Fruit fly (Drosophila melanogaster) whole organism, embryonic: Measurements from ENCODE around the gene Mgat4a.

ENCODE experiments used
- Antp ChIP-seq: fragments of 200-800 bp; sonication (Bioruptor generic); optimal IDR thresholded peaks from 3 replicates; lab custom pipeline; 2016; ENCODE audit warnings: missing biosample characterization, missing genetic modification characterization
- Atf6 ChIP-seq: fragments of 200-800 bp; sonication (Bioruptor generic); IDR thresholded peaks from 2 replicates; pipeline ENCODE4 v1.3.6; 2022; ENCODE audit warnings: missing biosample characterization, missing genetic modification characterization
- B-H1 ChIP-seq: fragments of 200-800 bp; sonication (Bioruptor generic); IDR thresholded peaks from 3 replicates; pipeline ENCODE4 v1.3.6; 2022; ENCODE audit warnings: missing biosample characterization, missing genetic modification characterization
- B-H2 ChIP-seq: fragments of 200-800 bp; sonication (Bioruptor generic); optimal IDR thresholded peaks from 2 replicates; lab custom pipeline; 2018; ENCODE audit warnings: missing biosample characterization, mild to moderate bottlenecking, missing genetic modification characterization
- CG10543 ChIP-seq: fragments of 200-800 bp; sonication (Bioruptor generic); optimal IDR thresholded peaks from 3 replicates; lab custom pipeline; 2017; ENCODE audit warnings: missing biosample characterization, mild to moderate bottlenecking, missing genetic modification characterization, moderate library complexity
- CG11695 ChIP-seq: fragments of 200-800 bp; sonication (Bioruptor generic); IDR thresholded peaks from 3 replicates; pipeline ENCODE4 v1.3.6; 2022; ENCODE audit warnings: missing biosample characterization, missing genetic modification characterization
- CG12104 ChIP-seq: fragments of 200-800 bp; sonication (Bioruptor generic); optimal IDR thresholded peaks from 3 replicates; lab custom pipeline; 2016; ENCODE audit warnings: missing biosample characterization, missing genetic modification characterization
- CG15073 ChIP-seq: fragments of 200-800 bp; sonication (Bioruptor generic); optimal IDR thresholded peaks from 2 replicates; lab custom pipeline; 2016; ENCODE audit warnings: missing biosample characterization, missing genetic modification characterization
- CG1647 ChIP-seq: fragments of 200-800 bp; sonication (Bioruptor generic); optimal IDR thresholded peaks from 3 replicates; lab custom pipeline; 2016; ENCODE audit warnings: missing biosample characterization, missing genetic modification characterization
- CG2199 ChIP-seq: fragments of 200-800 bp; sonication (Bioruptor generic); IDR thresholded peaks from 3 replicates; pipeline ENCODE4 v1.3.6; 2022; ENCODE audit warnings: missing biosample characterization, missing genetic modification characterization
- CG33557 ChIP-seq: fragments of 200-800 bp; sonication (Bioruptor generic); optimal IDR thresholded peaks from 2 replicates; lab custom pipeline; 2019; ENCODE audit warnings: missing biosample characterization, mild to moderate bottlenecking, missing genetic modification characterization, moderate library complexity
- CG4404 ChIP-seq: fragments of 200-800 bp; sonication (Bioruptor generic); IDR thresholded peaks from 2 replicates; pipeline ENCODE4 v1.3.6; 2022; ENCODE audit warnings: missing biosample characterization, missing genetic modification characterization
- CG7372 ChIP-seq: fragments of 200-800 bp; sonication (Bioruptor generic); IDR thresholded peaks from 2 replicates; pipeline ENCODE4 v1.3.6; 2022; ENCODE audit warnings: missing biosample characterization, missing genetic modification characterization
- CG9437 ChIP-seq: fragments of 200-800 bp; sonication (Bioruptor generic); optimal IDR thresholded peaks from 2 replicates; lab custom pipeline; 2018; ENCODE audit warnings: missing biosample characterization, mild to moderate bottlenecking, missing genetic modification characterization
- Chrac-16 ChIP-seq: fragments of 200-800 bp; sonication (Bioruptor generic); optimal IDR thresholded peaks from 3 replicates; lab custom pipeline; 2016; ENCODE audit warnings: missing biosample characterization, missing genetic modification characterization
- CoRest ChIP-seq: fragments of 200-800 bp; sonication (Bioruptor generic); optimal IDR thresholded peaks from 3 replicates; lab custom pipeline; 2018; ENCODE audit warnings: missing biosample characterization, mild to moderate bottlenecking, missing genetic modification characterization, moderate library complexity
- Dad ChIP-seq: fragments of 200-800 bp; sonication (Bioruptor generic); optimal IDR thresholded peaks from 3 replicates; lab custom pipeline; 2016; ENCODE audit warnings: missing biosample characterization, missing genetic modification characterization
- ERR ChIP-seq: fragments of 200-800 bp; sonication (Bioruptor generic); optimal IDR thresholded peaks from 2 replicates; lab custom pipeline; 2016; ENCODE audit warnings: missing biosample characterization, missing genetic modification characterization
- Hand ChIP-seq: fragments of 200-800 bp; sonication (Bioruptor generic); optimal IDR thresholded peaks from 2 replicates; lab custom pipeline; 2017; ENCODE audit warnings: mild to moderate bottlenecking, missing biosample characterization, missing genetic modification reagents, missing genetic modification characterization
- Max ChIP-seq: fragments of 200-800 bp; sonication (Bioruptor generic); optimal IDR thresholded peaks from 2 replicates; lab custom pipeline; 2016; ENCODE audit warnings: missing biosample characterization, mild to moderate bottlenecking, missing genetic modification characterization
- NC2α ChIP-seq: fragments of 200-800 bp; sonication (Bioruptor generic); optimal IDR thresholded peaks from 2 replicates; lab custom pipeline; 2016; ENCODE audit warnings: missing biosample characterization, missing genetic modification characterization
- NFAT ChIP-seq: fragments of 200-800 bp; sonication (Bioruptor generic); IDR thresholded peaks from 2 replicates; pipeline ENCODE4 v1.3.6; 2022; ENCODE audit warnings: missing biosample characterization, missing genetic modification characterization
- Ptx1 ChIP-seq: fragments of 200-800 bp; sonication (Bioruptor generic); IDR thresholded peaks from 2 replicates; pipeline ENCODE4 v1.3.6; 2022; ENCODE audit warnings: missing biosample characterization, missing genetic modification characterization
- Sry-β ChIP-seq: fragments of 200-800 bp; sonication (Bioruptor generic); optimal IDR thresholded peaks from 2 replicates; lab custom pipeline; 2018; ENCODE audit warnings: missing biosample characterization, mild to moderate bottlenecking, missing genetic modification characterization, moderate library complexity
- Trl ChIP-seq, 3 experiments: fragments of >200 bp in 2 of 3; fragments of 200-800 bp in 1 of 3; sonication (Bioruptor generic) in 1 of 3; optimal IDR thresholded peaks; 2 replicates in 1 of 3; 3 replicates in 2 of 3; lab custom pipeline; 2016 to 2017; ENCODE audit warnings: missing biosample characterization in 1 of 3, missing genetic modification characterization in 1 of 3
- bab2 ChIP-seq: fragments of 200-800 bp; sonication (Bioruptor generic); optimal IDR thresholded peaks from 2 replicates; lab custom pipeline; 2016; ENCODE audit warnings: missing biosample characterization, missing genetic modification characterization
- bcd ChIP-seq: fragments of 200-800 bp; sonication (Bioruptor generic); optimal IDR thresholded peaks from 2 replicates; lab custom pipeline; 2017; ENCODE audit warnings: missing biosample characterization, mild to moderate bottlenecking, missing genetic modification characterization
- eve ChIP-seq, 2 experiments: fragments of >200 bp; optimal IDR thresholded peaks; 2 replicates each; lab custom pipeline; 2017; ENCODE audit warnings: missing biosample characterization in 2 of 2, missing genetic modification characterization in 2 of 2
- ham ChIP-seq: fragments of 200-800 bp; sonication (Bioruptor generic); IDR thresholded peaks from 2 replicates; pipeline ENCODE4 v1.3.6; 2022; ENCODE audit warnings: missing biosample characterization, missing genetic modification characterization
- kni ChIP-seq: fragments of 200-800 bp; sonication (Bioruptor generic); optimal IDR thresholded peaks from 3 replicates; lab custom pipeline; 2017; ENCODE audit warnings: mild to moderate bottlenecking, missing biosample characterization, missing genetic modification reagents, missing genetic modification characterization
- nerfin-1 ChIP-seq: fragments of 200-800 bp; sonication (Bioruptor generic); optimal IDR thresholded peaks from 3 replicates; lab custom pipeline; 2019; ENCODE audit warnings: missing biosample characterization, mild to moderate bottlenecking, missing genetic modification characterization, moderate library complexity
- nom ChIP-seq: fragments of 200-800 bp; sonication (Bioruptor generic); optimal IDR thresholded peaks from 2 replicates; lab custom pipeline; 2017; ENCODE audit warnings: missing biosample characterization, missing genetic modification characterization, mild to moderate bottlenecking, moderate library complexity, missing genetic modification reagents
- psq ChIP-seq: fragments of 200-800 bp; sonication (Bioruptor generic); optimal IDR thresholded peaks from 2 replicates; lab custom pipeline; 2017; ENCODE audit warnings: missing biosample characterization, missing genetic modification characterization
- pzg ChIP-seq: fragments of 200-800 bp; sonication (Bioruptor generic); optimal IDR thresholded peaks from 3 replicates; lab custom pipeline; 2018; ENCODE audit warnings: missing biosample characterization, mild to moderate bottlenecking, missing genetic modification characterization, moderate library complexity
- sc ChIP-seq, 3 experiments: fragments of >200 bp in 2 of 3; fragments of 200-800 bp in 1 of 3; sonication (Bioruptor generic) in 1 of 3; optimal IDR thresholded peaks; 2 replicates in 2 of 3; 3 replicates in 1 of 3; lab custom pipeline; 2017; ENCODE audit warnings: mild to moderate bottlenecking in 1 of 3, missing biosample characterization in 1 of 3, missing genetic modification characterization in 1 of 3, missing genetic modification reagents in 1 of 3
- sens ChIP-seq: fragments of 200-800 bp; sonication (Bioruptor generic); peaks from one replicate; lab custom pipeline; 2016; ENCODE audit warnings: missing biosample characterization, missing genetic modification characterization
- slou ChIP-seq: fragments of 200-800 bp; sonication (Bioruptor generic); optimal IDR thresholded peaks from 3 replicates; lab custom pipeline; 2016; ENCODE audit warnings: missing biosample characterization, missing genetic modification characterization
- sug ChIP-seq: fragments of 200-800 bp; optimal IDR thresholded peaks from 2 replicates; lab custom pipeline; 2019; ENCODE audit warnings: missing biosample characterization, mild to moderate bottlenecking, missing genetic modification characterization, moderate library complexity
- trem ChIP-seq: fragments of 200-800 bp; optimal IDR thresholded peaks from 3 replicates; lab custom pipeline; 2019; ENCODE audit warnings: missing biosample characterization, mild to moderate bottlenecking, missing genetic modification characterization, moderate library complexity

Gene Mgat4a

DNA sequence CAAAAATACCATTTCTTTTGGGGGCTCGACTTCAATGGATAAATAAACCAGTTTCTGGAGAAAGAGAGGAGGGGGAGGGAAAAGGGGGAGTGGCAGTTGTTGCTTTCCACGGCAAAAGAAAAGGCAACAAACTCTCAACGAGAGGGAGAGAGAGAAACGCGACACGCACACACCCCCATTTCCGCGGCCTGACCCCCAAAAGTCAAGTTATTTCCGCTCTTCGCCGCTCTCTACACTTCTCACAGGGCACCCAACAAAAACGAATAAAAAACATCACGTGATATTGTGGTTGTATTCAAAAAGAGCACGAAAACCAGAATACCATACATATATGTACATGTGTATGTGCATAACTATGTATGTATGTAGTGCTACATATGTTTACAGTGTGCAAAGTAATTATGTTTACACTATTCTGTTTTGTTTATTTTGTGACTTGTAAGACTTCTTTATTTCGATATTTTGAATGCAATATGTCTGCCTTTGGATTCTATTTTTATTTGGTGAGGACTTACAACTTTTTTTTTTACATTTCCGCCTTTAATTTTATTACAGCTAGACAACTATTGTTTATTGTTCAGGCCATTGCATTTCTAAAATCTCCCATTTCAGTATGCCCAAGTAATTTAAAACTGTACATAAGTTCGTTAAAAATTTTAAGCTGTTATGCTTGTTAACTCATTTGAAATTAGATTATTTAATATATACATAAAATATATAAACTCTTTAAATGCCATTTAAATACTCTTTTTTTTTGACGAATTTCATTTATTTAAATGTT lies 19.4 kb downstream of the Mgat4a start (continued):
- peak; percentile 11; the same call in 1 of the 3 replicates for TF ChIP-seq B-H1
- TF ChIP-seq Max (GFP tag; lab: Kevin White, UChicago): peak; percentile 46
- peak; percentile 77 for TF ChIP-seq CG33557
- peak; percentile 55 for TF ChIP-seq bcd (GFP tag; lab: Kevin White, UChicago)
- peak; percentile 23 for TF ChIP-seq slou (GFP tag; lab: Kevin White, UChicago)
- no peak for TF ChIP-seq CG1647 (GFP tag; lab: Kevin White, UChicago)
- no peak for TF ChIP-seq sc (optimal IDR thresholded peaks at IDR 0.05; lab: Kevin White, UChicago)
- peak; percentile 66 for TF ChIP-seq sc (GFP tag; optimal IDR thresholded peaks at IDR 0.05; lab: Kevin White, UChicago)
- TF ChIP-seq pzg (GFP tag; lab: Kevin White, UChicago): peak; percentile 1
- no peak for TF ChIP-seq ham (GFP tag; lab: Robert Waterston, UW)
- peak; percentile 31 for TF ChIP-seq bab2 (GFP tag; lab: Kevin White, UChicago)
- TF ChIP-seq Sry-β (GFP tag; lab: Kevin White, UChicago): peak; percentile 23
- TF ChIP-seq psq: no peak
- TF ChIP-seq Chrac-16: peak; percentile 36
- no peak for TF ChIP-seq NC2α
- peak; percentile 35; the same call in 1 of the 2 replicates for TF ChIP-seq Atf6 (GFP tag; lab: Robert Waterston, UW)
- no peak for TF ChIP-seq CG15073 (GFP tag; lab: Kevin White, UChicago)
- TF ChIP-seq Trl (optimal IDR thresholded peaks at IDR 0.05; lab: Kevin White, UChicago): peak; percentile 91 to 93
- peak; percentile 59 for TF ChIP-seq Trl (GFP tag; optimal IDR thresholded peaks at IDR 0.05; lab: Kevin White, UChicago)
- TF ChIP-seq, all 482 proteins: peak for 311

DNA sequence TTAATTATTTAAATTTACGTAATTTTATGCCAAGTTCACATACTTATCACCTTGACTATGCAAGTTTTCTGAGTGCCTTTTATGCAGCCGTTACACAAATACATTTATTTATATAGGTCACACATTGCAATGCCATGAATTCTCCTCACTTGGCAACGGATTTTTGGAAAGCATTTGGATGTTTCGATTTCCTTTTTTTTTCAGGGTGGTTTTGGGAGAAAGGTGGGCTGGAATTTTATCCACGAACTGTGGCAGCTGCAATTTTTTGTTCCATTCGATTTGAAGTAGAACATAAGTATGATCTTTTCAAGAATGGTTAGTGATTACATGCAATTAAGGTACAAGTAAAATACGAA lies 20.0 kb downstream of the Mgat4a start:
- TF ChIP-seq Ptx1 (GFP tag; lab: Robert Waterston, UW) (0 out of 2 replicates have a peak, but pooled peaks have one; percentile 4), CG4404 (GFP tag; lab: Robert Waterston, UW) (no peak), Hand (GFP tag; lab: Kevin White, UChicago) (no peak), B-H1 (0 out of 3 replicates have a peak, but pooled peaks have one; percentile 6), trem (tag; lab: Kevin White, UChicago) (no peak), CG9437 (GFP tag; lab: Kevin White, UChicago) (peak; percentile 40), CoRest (tag; lab: Kevin White, UChicago) (peak; percentile 32), B-H2 (GFP tag; lab: Kevin White, UChicago) (no peak), CG2199 (GFP tag; lab: Robert Waterston, UW) (0 out of 3 replicates have a peak, but pooled peaks have one; percentile 15), Dad (GFP tag; lab: Kevin White, UChicago) (no peak), CG12104 (GFP tag; lab: Kevin White, UChicago) (peak; percentile 43), nerfin-1 (tag; lab: Kevin White, UChicago) (peak; percentile 59)

DNA sequence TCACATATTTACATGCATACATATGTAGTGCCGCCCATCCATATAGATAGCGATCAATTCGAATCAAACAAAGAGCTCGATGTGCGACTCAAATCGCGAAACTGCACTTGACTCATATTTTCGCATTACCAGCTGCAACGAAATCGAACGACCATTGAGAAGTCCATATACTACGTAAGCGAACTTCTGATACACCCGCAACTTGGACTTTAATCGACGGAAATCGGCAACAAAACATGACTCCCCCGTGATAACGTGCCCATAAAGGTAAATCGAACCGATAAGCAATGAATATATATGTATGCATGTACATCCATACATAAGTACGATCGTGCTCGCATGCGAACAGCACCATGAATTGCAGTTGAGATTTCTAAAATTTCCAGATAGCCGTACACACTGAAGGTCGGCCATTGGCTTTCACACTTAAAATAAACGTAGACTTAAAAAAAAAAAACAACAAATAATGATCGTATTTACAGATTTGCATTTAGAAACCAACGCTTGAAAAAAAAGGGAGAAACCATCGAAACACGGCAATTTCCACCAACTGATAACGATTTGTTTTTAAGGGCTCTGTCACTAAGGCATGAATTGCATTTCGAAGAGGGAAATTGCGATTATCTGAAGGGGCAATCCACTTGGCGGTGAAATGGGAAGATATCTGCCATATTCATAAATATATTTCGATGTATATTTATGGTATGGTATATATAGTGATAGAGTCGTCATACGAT lies 21.0 kb downstream of the Mgat4a start:
- TF ChIP-seq nom (GFP tag; lab: Kevin White, UChicago): peak; percentile 52
- peak; percentile 59 for TF ChIP-seq sug (tag; lab: Kevin White, UChicago)
- peak; percentile 46 for TF ChIP-seq kni
- TF ChIP-seq CG10543: peak; percentile 15
- no peak for TF ChIP-seq NFAT (GFP tag; lab: Robert Waterston, UW)
- TF ChIP-seq sens (GFP tag; lab: Kevin White, UChicago): peak; percentile 41
- TF ChIP-seq ERR (GFP tag; lab: Kevin White, UChicago): peak; percentile 5
- TF ChIP-seq CG11695 (GFP tag; lab: Robert Waterston, UW): 0 out of 3 replicates have a peak, but pooled peaks have one; percentile 18
- no peak for TF ChIP-seq CG7372
- TF ChIP-seq eve (GFP tag; optimal IDR thresholded peaks at IDR 0.05; lab: Kevin White, UChicago): peak in 1 of 2 experiments; percentile 29
- TF ChIP-seq Antp (GFP tag; lab: Kevin White, UChicago): no peak
- TF ChIP-seq, all 482 proteins: peak for 8
